Worm (Caenorhabditis elegans) whole organism, midembryonic: ENCODE results near the gene cyy-1.

ENCODE experiments used
- flt-1 ChIP-seq: fragments of 200-800 bp; sonication (Bioruptor generic); IDR thresholded peaks from 2 replicates; pipeline ENCODE4 v1.3.6; 2022; ENCODE audit warnings: missing genetic modification characterization, missing compliant biosample characterization
- tab-1 ChIP-seq: fragments of 200-800 bp; sonication (Bioruptor generic); IDR thresholded peaks from 2 replicates; pipeline ENCODE4 v1.3.6; 2022; ENCODE audit warnings: missing genetic modification characterization, missing compliant biosample characterization

DNA sequence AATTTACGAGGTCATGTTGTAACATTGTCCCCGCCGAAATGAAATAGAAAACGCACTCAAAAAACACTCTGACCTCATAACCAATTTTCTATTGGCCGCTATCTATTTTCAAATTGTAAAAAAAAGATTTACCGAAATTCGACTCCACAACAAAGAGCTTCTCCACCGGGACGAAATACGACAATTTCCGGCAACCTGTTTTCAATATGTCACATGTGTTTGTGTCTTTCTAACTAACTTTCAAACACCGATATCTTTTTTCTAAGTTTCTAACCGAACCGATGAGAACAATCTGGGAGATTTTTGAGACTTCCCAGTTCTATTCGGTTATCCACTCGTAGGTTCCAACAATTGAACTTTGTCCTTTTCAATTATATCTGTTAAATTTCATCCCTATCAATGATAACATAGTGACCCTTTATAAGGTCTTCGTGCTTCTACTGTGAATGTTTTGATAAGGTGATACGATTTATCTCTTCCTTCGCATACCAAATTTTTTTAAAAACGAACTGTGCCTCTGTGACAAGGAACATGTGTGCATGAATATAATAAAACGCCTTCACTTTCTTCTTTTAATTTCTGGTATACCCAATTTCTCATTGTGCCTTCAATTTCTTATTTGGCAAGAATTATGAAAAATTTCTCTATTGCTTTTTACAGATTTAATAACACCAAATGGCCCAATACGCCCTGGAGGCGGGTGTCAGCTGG lies 33.9 kb upstream of the cyy-1 start, which contains the start of gene lmbr-1:
- no peak for TF ChIP-seq tab-1 (GFP tag; lab: Robert Waterston, UW)
- TF ChIP-seq flt-1 (GFP tag; lab: Robert Waterston, UW), result no peak
